Fruit fly (Drosophila melanogaster) whole organism, embryonic: ENCODE measurements around the gene CG8516.

Source experiments
- Atf6 ChIP-seq: fragments of 200-800 bp; sonication (Bioruptor generic); IDR thresholded peaks from 2 replicates; pipeline ENCODE4 v1.3.6; 2022; ENCODE audit warnings: missing biosample characterization, missing genetic modification characterization
- Awh ChIP-seq: fragments of 200-800 bp; sonication (Bioruptor generic); IDR thresholded peaks from 2 replicates; pipeline ENCODE4, ENCODE4 v1.3.6; 2022; ENCODE audit warnings: missing biosample characterization, missing genetic modification characterization
- Bteb2 ChIP-seq: fragments of 200-800 bp; sonication (Bioruptor generic); optimal IDR thresholded peaks from 2 replicates; lab custom pipeline; 2016; ENCODE audit warnings: missing biosample characterization, missing genetic modification characterization
- CG11085 ChIP-seq: fragments of 200-800 bp; sonication (Bioruptor generic); IDR thresholded peaks from 2 replicates; pipeline ENCODE4 v1.3.6; 2022; ENCODE audit warnings: missing biosample characterization, missing genetic modification characterization
- CG12236 ChIP-seq: fragments of 200-800 bp; sonication (Bioruptor generic); optimal IDR thresholded peaks from 2 replicates; lab custom pipeline; 2016; ENCODE audit warnings: missing biosample characterization, missing genetic modification characterization
- CG12769 ChIP-seq: fragments of 200-800 bp; sonication (Bioruptor generic); optimal IDR thresholded peaks from 2 replicates; lab custom pipeline; 2019; ENCODE audit warnings: missing biosample characterization, mild to moderate bottlenecking, missing genetic modification characterization, moderate library complexity
- CG14014 ChIP-seq: fragments of 200-800 bp; sonication (Bioruptor generic); IDR thresholded peaks from 2 replicates; pipeline ENCODE4 v1.3.6; 2022; ENCODE audit warnings: missing biosample characterization, missing genetic modification characterization
- CG15011 ChIP-seq: fragments of 200-800 bp; sonication (Bioruptor generic); optimal IDR thresholded peaks from 3 replicates; lab custom pipeline; 2018; ENCODE audit warnings: missing biosample characterization, mild to moderate bottlenecking, missing genetic modification characterization
- CG15269 ChIP-seq: fragments of 200-800 bp; sonication (Bioruptor generic); optimal IDR thresholded peaks from 2 replicates; lab custom pipeline; 2018; ENCODE audit warnings: missing biosample characterization, mild to moderate bottlenecking, missing genetic modification characterization, moderate library complexity
- CG17186 ChIP-seq: fragments of 200-800 bp; sonication (Bioruptor generic); optimal IDR thresholded peaks from 3 replicates; lab custom pipeline; 2017; ENCODE audit warnings: missing biosample characterization, missing genetic modification reagents, missing genetic modification characterization
- CG17328 ChIP-seq: fragments of 200-800 bp; sonication (Bioruptor generic); IDR thresholded peaks from 2 replicates; pipeline ENCODE4 v1.3.6; 2022; ENCODE audit warnings: missing biosample characterization, missing genetic modification characterization
- CG17359 ChIP-seq: fragments of 200-800 bp; sonication (Bioruptor generic); optimal IDR thresholded peaks from 3 replicates; lab custom pipeline; 2018; ENCODE audit warnings: missing biosample characterization, mild to moderate bottlenecking, missing genetic modification characterization, moderate library complexity
- CG1792 ChIP-seq: fragments of 200-800 bp; sonication (Bioruptor generic); optimal IDR thresholded peaks from 2 replicates; lab custom pipeline; 2016; ENCODE audit warnings: missing biosample characterization, missing genetic modification characterization
- CG2129 ChIP-seq: fragments of 200-800 bp; sonication (Bioruptor generic); IDR thresholded peaks from 2 replicates; pipeline ENCODE4 v1.3.6; 2022; ENCODE audit warnings: missing biosample characterization, missing genetic modification characterization; ENCODE audit not compliant: partially characterized antibody
- CG30431 ChIP-seq: fragments of 200-800 bp; sonication (Bioruptor generic); optimal IDR thresholded peaks from 2 replicates; lab custom pipeline; 2017; ENCODE audit warnings: missing biosample characterization, missing genetic modification characterization
- CG3726 ChIP-seq: fragments of 200-800 bp; sonication (Bioruptor generic); IDR thresholded peaks from 3 replicates; pipeline ENCODE4, ENCODE4 v1.3.6; 2022; ENCODE audit warnings: missing biosample characterization, missing genetic modification characterization
- CG6689 ChIP-seq: fragments of 200-800 bp; sonication (Bioruptor generic); IDR thresholded peaks from 2 replicates; pipeline ENCODE4 v1.3.6; 2022; ENCODE audit warnings: missing biosample characterization, missing genetic modification characterization
- CG7963 ChIP-seq: fragments of 200-800 bp; sonication (Bioruptor generic); IDR thresholded peaks from 3 replicates; pipeline ENCODE4 v1.3.6; 2022; ENCODE audit warnings: missing biosample characterization, missing genetic modification characterization; ENCODE audit not compliant: partially characterized antibody
- Dad ChIP-seq: fragments of 200-800 bp; sonication (Bioruptor generic); optimal IDR thresholded peaks from 3 replicates; lab custom pipeline; 2016; ENCODE audit warnings: missing biosample characterization, missing genetic modification characterization
- Dbx ChIP-seq: fragments of 200-800 bp; sonication (Bioruptor generic); IDR thresholded peaks from 3 replicates; pipeline ENCODE4 v1.3.6; 2022; ENCODE audit warnings: missing biosample characterization, missing genetic modification characterization
- Drgx ChIP-seq: fragments of 200-800 bp; sonication (Bioruptor generic); IDR thresholded peaks from 2 replicates; pipeline ENCODE4 v1.3.6; 2022; ENCODE audit warnings: missing biosample characterization, missing genetic modification characterization
- ERR ChIP-seq: fragments of 200-800 bp; sonication (Bioruptor generic); optimal IDR thresholded peaks from 2 replicates; lab custom pipeline; 2016; ENCODE audit warnings: missing biosample characterization, missing genetic modification characterization
- Elba2 ChIP-seq: fragments of 200-800 bp; sonication (Bioruptor generic); optimal IDR thresholded peaks from 3 replicates; lab custom pipeline; 2016; ENCODE audit warnings: missing biosample characterization, missing genetic modification characterization
- HLH3B ChIP-seq: fragments of 200-800 bp; sonication (Bioruptor generic); IDR thresholded peaks from 2 replicates; pipeline ENCODE4 v1.3.6; 2022; ENCODE audit warnings: missing biosample characterization, missing genetic modification characterization
- Jarid2 ChIP-seq: fragments of 200-800 bp; sonication (Bioruptor generic); optimal IDR thresholded peaks from 3 replicates; lab custom pipeline; 2017; ENCODE audit warnings: mild to moderate bottlenecking, missing biosample characterization, missing genetic modification reagents, missing genetic modification characterization
- Myb ChIP-seq: fragments of 200-800 bp; sonication (Bioruptor generic); optimal IDR thresholded peaks from 2 replicates; lab custom pipeline; 2016; ENCODE audit warnings: missing biosample characterization, missing genetic modification characterization
- Optix ChIP-seq: fragments of 200-800 bp; sonication (Bioruptor generic); IDR thresholded peaks from 3 replicates; pipeline ENCODE4 v1.3.6; 2022; ENCODE audit warnings: missing biosample characterization, missing genetic modification characterization
- Sox102F ChIP-seq: fragments of 200-800 bp; sonication (Bioruptor generic); optimal IDR thresholded peaks from 2 replicates; lab custom pipeline; 2018; ENCODE audit warnings: missing biosample characterization, mild to moderate bottlenecking, missing genetic modification characterization, moderate library complexity
- Taf1 ChIP-seq: fragments of 200-800 bp; sonication (Bioruptor generic); IDR thresholded peaks from 2 replicates; pipeline ENCODE4 v1.3.6; 2022; ENCODE audit warnings: missing biosample characterization, missing genetic modification characterization
- YL-1 ChIP-seq: fragments of 200-800 bp; sonication (Bioruptor generic); optimal IDR thresholded peaks from 3 replicates; lab custom pipeline; 2017; ENCODE audit warnings: missing biosample characterization, mild to moderate bottlenecking, missing genetic modification characterization
- ab ChIP-seq: fragments of 200-800 bp; sonication (Bioruptor generic); optimal IDR thresholded peaks from 2 replicates; lab custom pipeline; 2016; ENCODE audit warnings: missing biosample characterization, missing genetic modification characterization
- cas ChIP-seq: fragments of 200-800 bp; sonication (Bioruptor generic); IDR thresholded peaks from 2 replicates; pipeline ENCODE4 v1.3.6; 2022; ENCODE audit warnings: missing biosample characterization, missing genetic modification characterization
- dati ChIP-seq: fragments of 200-800 bp; sonication (Bioruptor generic); IDR thresholded peaks from 2 replicates; pipeline ENCODE4 v1.3.6; 2022; ENCODE audit warnings: missing biosample characterization, missing genetic modification characterization
- dm ChIP-seq: fragments of 200-800 bp; sonication (Bioruptor generic); optimal IDR thresholded peaks from 3 replicates; lab custom pipeline; 2016; ENCODE audit warnings: missing biosample characterization, missing genetic modification characterization
- fd64A ChIP-seq: fragments of 200-800 bp; sonication (Bioruptor generic); optimal IDR thresholded peaks from 3 replicates; lab custom pipeline; 2018; ENCODE audit warnings: missing biosample characterization, mild to moderate bottlenecking, missing genetic modification characterization
- ftz-f1 ChIP-seq: fragments of 200-800 bp; sonication (Bioruptor generic); optimal IDR thresholded peaks from 2 replicates; lab custom pipeline; 2016; ENCODE audit warnings: missing biosample characterization, missing genetic modification characterization
- gcm2 ChIP-seq: fragments of 200-800 bp; sonication (Bioruptor generic); optimal IDR thresholded peaks from 2 replicates; lab custom pipeline; 2016; ENCODE audit warnings: missing biosample characterization, missing genetic modification characterization
- gro ChIP-seq: fragments of 200-800 bp; sonication (Bioruptor generic); optimal IDR thresholded peaks from 2 replicates; lab custom pipeline; 2016; ENCODE audit warnings: missing biosample characterization, missing genetic modification characterization
- jumu ChIP-seq: fragments of 200-800 bp; sonication (Bioruptor generic); optimal IDR thresholded peaks from 3 replicates; lab custom pipeline; 2016; ENCODE audit warnings: missing biosample characterization, missing genetic modification characterization
- lilli ChIP-seq: fragments of 200-800 bp; sonication (Bioruptor generic); optimal IDR thresholded peaks from 3 replicates; lab custom pipeline; 2016; ENCODE audit warnings: missing biosample characterization, missing genetic modification characterization
- maf-S ChIP-seq: fragments of 200-800 bp; sonication (Bioruptor generic); optimal IDR thresholded peaks from 2 replicates; lab custom pipeline; 2016; ENCODE audit warnings: missing biosample characterization, missing genetic modification characterization
- mirr ChIP-seq: fragments of 200-800 bp; sonication (Bioruptor generic); optimal IDR thresholded peaks from 3 replicates; lab custom pipeline; 2018; ENCODE audit warnings: missing biosample characterization, mild to moderate bottlenecking, missing genetic modification characterization
- nerfin-1 ChIP-seq: fragments of 200-800 bp; sonication (Bioruptor generic); optimal IDR thresholded peaks from 3 replicates; lab custom pipeline; 2019; ENCODE audit warnings: missing biosample characterization, mild to moderate bottlenecking, missing genetic modification characterization, moderate library complexity
- nerfin-2 ChIP-seq: fragments of 200-800 bp; sonication (Bioruptor generic); IDR thresholded peaks from 2 replicates; pipeline ENCODE4 v1.3.6; 2022; ENCODE audit warnings: missing biosample characterization, missing genetic modification characterization; ENCODE audit not compliant: partially characterized antibody
- pho ChIP-seq: fragments of 200-800 bp; sonication (Bioruptor generic); optimal IDR thresholded peaks from 2 replicates; lab custom pipeline; 2016; ENCODE audit warnings: missing biosample characterization, missing genetic modification characterization
- pnt ChIP-seq: fragments of 200-800 bp; sonication (Bioruptor generic); optimal IDR thresholded peaks from 3 replicates; lab custom pipeline; 2016; ENCODE audit warnings: missing biosample characterization, missing genetic modification characterization
- run ChIP-seq: fragments of 200-800 bp; sonication (Bioruptor generic); optimal IDR thresholded peaks from 3 replicates; lab custom pipeline; 2018; ENCODE audit warnings: missing biosample characterization, mild to moderate bottlenecking, missing genetic modification characterization
- salm ChIP-seq: fragments of 200-800 bp; sonication (Bioruptor generic); optimal IDR thresholded peaks from 2 replicates; lab custom pipeline; 2018; ENCODE audit warnings: missing biosample characterization, mild to moderate bottlenecking, missing genetic modification characterization
- schlank ChIP-seq: fragments of 200-800 bp; sonication (Bioruptor generic); optimal IDR thresholded peaks from 2 replicates; lab custom pipeline; 2018; ENCODE audit warnings: missing biosample characterization, mild to moderate bottlenecking, missing genetic modification characterization
- sna ChIP-seq: fragments of 200-800 bp; sonication (Bioruptor generic); IDR thresholded peaks from 2 replicates; pipeline ENCODE4 v1.3.6; 2022; ENCODE audit warnings: missing biosample characterization, missing genetic modification characterization; ENCODE audit not compliant: partially characterized antibody
- ssp ChIP-seq: fragments of 200-800 bp; sonication (Bioruptor generic); IDR thresholded peaks from 2 replicates; pipeline ENCODE4 v1.3.6; 2022; ENCODE audit warnings: missing biosample characterization, missing genetic modification characterization
- tx ChIP-seq: fragments of 200-800 bp; sonication (Bioruptor generic); optimal IDR thresholded peaks from 2 replicates; lab custom pipeline; 2016; ENCODE audit warnings: missing biosample characterization, missing genetic modification characterization

The CG8516 gene

DNA sequence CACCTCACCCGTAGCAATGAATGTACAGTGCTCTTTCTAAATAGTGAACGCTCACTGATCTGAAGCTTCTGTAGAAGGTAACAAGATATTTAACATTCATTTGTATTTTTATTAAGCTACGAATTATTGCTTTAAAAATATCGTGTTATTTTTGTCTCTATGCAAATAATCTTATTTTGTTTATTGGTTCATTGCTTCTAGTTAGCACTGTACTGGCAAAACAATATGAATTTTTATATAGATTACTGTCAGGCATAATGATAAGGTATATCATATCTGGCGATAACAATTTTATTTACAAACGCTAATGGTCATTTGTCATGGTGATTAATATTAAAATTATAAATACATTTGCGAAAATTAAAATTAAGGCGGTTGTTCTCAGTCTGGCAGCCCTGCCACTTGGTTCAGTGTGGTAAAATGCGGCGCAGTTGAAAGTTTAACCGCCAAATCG lies 21.5 kb upstream of the CG8516 start, which contains the start of gene CG9471 (continued):
- TF ChIP-seq pnt, result peak; percentile 89
- peak; percentile 77 for TF ChIP-seq ssp (GFP tag; lab: Robert Waterston, UW)
- TF ChIP-seq Taf1 (GFP tag; lab: Robert Waterston, UW), result peak; percentile 88
- TF ChIP-seq Myb (GFP tag; lab: Kevin White, UChicago), result peak; percentile 74
- TF ChIP-seq gro (GFP tag; lab: Kevin White, UChicago), result peak; percentile 89
- TF ChIP-seq CG15011 (GFP tag; lab: Kevin White, UChicago), result peak; percentile 86
- TF ChIP-seq run, result peak; percentile 75
- peak; percentile 93 for TF ChIP-seq Sox102F (GFP tag; lab: Kevin White, UChicago)
- TF ChIP-seq dm (GFP tag; lab: Kevin White, UChicago), result peak; percentile 68
- TF ChIP-seq ab (GFP tag; lab: Kevin White, UChicago), result peak; percentile 43
- peak; percentile 80 for TF ChIP-seq nerfin-1 (tag; lab: Kevin White, UChicago)
- TF ChIP-seq fd64A, result peak; percentile 41
- peak; percentile 76 for TF ChIP-seq gcm2 (GFP tag; lab: Kevin White, UChicago)
- peak; percentile 85; the same call in 2 of the 3 replicates for TF ChIP-seq CG3726 (GFP tag; lab: Robert Waterston, UW)
- peak; percentile 92 for TF ChIP-seq CG12769 (tag; lab: Kevin White, UChicago)
- peak; percentile 91 for TF ChIP-seq cas (GFP tag; lab: Robert Waterston, UW)
- peak; percentile 88 for TF ChIP-seq mirr
- TF ChIP-seq CG11085 (GFP tag; lab: Robert Waterston, UW), result peak; percentile 86
- TF ChIP-seq maf-S (GFP tag; lab: Kevin White, UChicago), result peak; percentile 86
- no peak for TF ChIP-seq nerfin-2 (GFP tag; lab: Robert Waterston, UW)
- peak; percentile 81 for TF ChIP-seq CG12236 (GFP tag; lab: Kevin White, UChicago)
- TF ChIP-seq CG7963 (GFP tag; lab: Robert Waterston, UW), result no peak
- peak; percentile 94 for TF ChIP-seq Atf6 (GFP tag; lab: Robert Waterston, UW)
- TF ChIP-seq schlank (tag; lab: Kevin White, UChicago), result peak; percentile 84
- TF ChIP-seq CG15269 (tag; lab: Kevin White, UChicago), result peak; percentile 95
- peak; percentile 88 for TF ChIP-seq tx
- TF ChIP-seq Bteb2 (GFP tag; lab: Kevin White, UChicago), result peak; percentile 93
- TF ChIP-seq Awh (GFP tag; lab: Robert Waterston, UW), result peak; percentile 90
- peak; percentile 94 for TF ChIP-seq Drgx
- peak; percentile 29 for TF ChIP-seq ftz-f1
- peak; percentile 87 for TF ChIP-seq salm (tag; lab: Kevin White, UChicago)
- peak; percentile 48; the same call in 1 of the 3 replicates for TF ChIP-seq Optix
- TF ChIP-seq CG6689 (GFP tag; lab: Robert Waterston, UW), result peak; percentile 94
- TF ChIP-seq Dad (GFP tag; lab: Kevin White, UChicago), result peak; percentile 75
- TF ChIP-seq Elba2 (GFP tag; lab: Kevin White, UChicago), result peak; percentile 54
- TF ChIP-seq CG17186 (GFP tag; lab: Kevin White, UChicago), result peak; percentile 16
- peak; percentile 94 for TF ChIP-seq HLH3B (GFP tag; lab: Robert Waterston, UW)
- TF ChIP-seq CG14014, result peak; percentile 93
- TF ChIP-seq Dbx (GFP tag; lab: Robert Waterston, UW), result peak; percentile 91
- TF ChIP-seq pho (GFP tag; lab: Kevin White, UChicago), result peak; percentile 87
- peak; percentile 86 for TF ChIP-seq jumu
- peak; percentile 91 for TF ChIP-seq CG17328
- peak; percentile 81 for TF ChIP-seq dati
- TF ChIP-seq CG17359 (tag; lab: Kevin White, UChicago), result peak; percentile 92
- peak; percentile 96 for TF ChIP-seq lilli
- TF ChIP-seq Jarid2 (GFP tag; lab: Kevin White, UChicago), result peak; percentile 62
- no peak for TF ChIP-seq CG2129
- peak; percentile 63 for TF ChIP-seq YL-1 (GFP tag; lab: Kevin White, UChicago)
- peak; percentile 72 for TF ChIP-seq CG30431
- no peak for TF ChIP-seq sna
- peak; percentile 83 for TF ChIP-seq CG1792 (GFP tag; lab: Kevin White, UChicago)
- peak; percentile 90 for TF ChIP-seq ERR (GFP tag; lab: Kevin White, UChicago)
